Worm (Caenorhabditis elegans) whole organism, early embryonic: Measurements from ENCODE around the gene pfd-1.
A peak's percentile ranks its signal among the peaks of the same experiment; 100 is the strongest.

Experiments
- B0310.2 ChIP-seq: sonication (generic microtip); optimal IDR thresholded peaks from 2 replicates; lab custom pipeline; 2016; ENCODE audit warnings: mild to moderate bottlenecking, missing genetic modification characterization, missing compliant biosample characterization
- F13C5.2 ChIP-seq: sonication (generic microtip); optimal IDR thresholded peaks from 2 replicates; lab custom pipeline; 2017; ENCODE audit warnings: mild to moderate bottlenecking, missing genetic modification characterization, inconsistent platforms, missing compliant biosample characterization
- aly-1 ChIP-seq: sonication (generic microtip); optimal IDR thresholded peaks from 2 replicates; lab custom pipeline; 2016; ENCODE audit warnings: missing genetic modification characterization, missing compliant biosample characterization
- ama-1 ChIP-seq: fragments of 150-350 bp; optimal IDR thresholded peaks from 2 replicates; lab custom pipeline; 2014
- ceh-36 ChIP-seq: sonication (generic microtip); optimal IDR thresholded peaks from 2 replicates; lab custom pipeline; 2016; ENCODE audit warnings: missing genetic modification characterization, inconsistent platforms, missing compliant biosample characterization
- ets-7 ChIP-seq: sonication (generic microtip); optimal IDR thresholded peaks from 2 replicates; lab custom pipeline; 2016; ENCODE audit warnings: missing genotype, missing genetic modification characterization, missing compliant biosample characterization
- hmbx-1 ChIP-seq: sonication (generic microtip); optimal IDR thresholded peaks from 2 replicates; lab custom pipeline; 2016; ENCODE audit warnings: mild to moderate bottlenecking, missing genetic modification characterization, missing compliant biosample characterization
- hnd-1 ChIP-seq: sonication (generic microtip); optimal IDR thresholded peaks from 2 replicates; lab custom pipeline; 2016; ENCODE audit warnings: missing genetic modification characterization, missing compliant biosample characterization
- pes-1 ChIP-seq: fragments of 200-800 bp; sonication (Bioruptor generic); IDR thresholded peaks from 2 replicates; pipeline ENCODE4 v1.3.6; 2022; ENCODE audit warnings: missing genetic modification reagents, missing genetic modification characterization, missing compliant biosample characterization
- scrt-1 ChIP-seq: fragments of 200-800 bp; sonication (Bioruptor generic); IDR thresholded peaks from 2 replicates; pipeline ENCODE4 v1.3.6; 2022; ENCODE audit warnings: missing genetic modification characterization, missing compliant biosample characterization
- sea-1 ChIP-seq: fragments of 200-800 bp; sonication (Bioruptor generic); conservative IDR thresholded peaks from 2 replicates; pipeline ENCODE4 v1.3.6; 2022; ENCODE audit warnings: missing genetic modification characterization, missing compliant biosample characterization
- tbx-37 ChIP-seq: fragments of 200-800 bp; sonication (Bioruptor generic); conservative IDR thresholded peaks from 2 replicates; pipeline ENCODE4 v1.3.6; 2022; ENCODE audit warnings: missing genetic modification reagents, missing genetic modification characterization, missing compliant biosample characterization
- tra-4 ChIP-seq: sonication (generic microtip); optimal IDR thresholded peaks from 2 replicates; lab custom pipeline; 2017; ENCODE audit warnings: missing genetic modification characterization, missing compliant biosample characterization

ce11 chrIV:11149454-11150163 is at the start of gene pfd-1, which contains the start of gene F01G4.6:
- no peak for TF ChIP-seq sea-1 (GFP tag; lab: Robert Waterston, UW)
- TF ChIP-seq ama-1 = no peak
- no peak for TF ChIP-seq B0310.2 (tag; lab: Kevin White, UChicago)
- peak; percentile 62 for TF ChIP-seq F13C5.2 (tag; lab: Kevin White, UChicago)
- no peak for TF ChIP-seq hmbx-1 (tag; lab: Kevin White, UChicago)
- no peak for TF ChIP-seq aly-1
- TF ChIP-seq tbx-37 (GFP tag; lab: Robert Waterston, UW) = no peak
- TF ChIP-seq hnd-1 (tag; lab: Kevin White, UChicago) = no peak
- no peak for TF ChIP-seq ceh-36 (tag; lab: Kevin White, UChicago)
- no peak for TF ChIP-seq scrt-1
- TF ChIP-seq pes-1 (GFP tag; lab: Robert Waterston, UW) = peak; percentile 50; the same call in 1 of the 2 replicates
- no peak for TF ChIP-seq ets-7 (tag; lab: Kevin White, UChicago)
- TF ChIP-seq tra-4 (tag; lab: Kevin White, UChicago) = no peak
